Worm (Caenorhabditis elegans) whole organism, young adult: Measurements from ENCODE around the gene nhr-202.

Experiments
- F52B5.7 ChIP-seq: sonication (generic microtip); optimal IDR thresholded peaks from 2 replicates; lab custom pipeline; 2016; ENCODE audit warnings: mild to moderate bottlenecking, missing genetic modification characterization, missing compliant biosample characterization
- F55B11.4 ChIP-seq: sonication (generic microtip); optimal IDR thresholded peaks from 2 replicates; lab custom pipeline; 2016; ENCODE audit warnings: missing compliant biosample characterization, missing genetic modification characterization, borderline replicate concordance; ENCODE audit not compliant: insufficient read depth
- K12H6.12 ChIP-seq: fragments of 200-800 bp; sonication (Bioruptor generic); optimal IDR thresholded peaks from 2 replicates; lab custom pipeline; 2018; ENCODE audit warnings: mild to moderate bottlenecking, missing genetic modification characterization, missing compliant biosample characterization
- T07F8.4 ChIP-seq: sonication (generic microtip); optimal IDR thresholded peaks from 2 replicates; lab custom pipeline; 2016; ENCODE audit warnings: mild to moderate bottlenecking, missing genetic modification characterization, moderate library complexity, missing compliant biosample characterization
- T26A5.8 ChIP-seq: sonication (generic microtip); optimal IDR thresholded peaks from 2 replicates; lab custom pipeline; 2016; ENCODE audit warnings: missing genetic modification characterization, missing compliant biosample characterization
- Y79H2A.3 ChIP-seq: fragments of 200-800 bp; sonication (Bioruptor generic); conservative IDR thresholded peaks from 2 replicates; pipeline ENCODE4 v1.3.6; 2022; ENCODE audit warnings: missing genetic modification reagents, missing genetic modification characterization, missing compliant biosample characterization
- aptf-2 ChIP-seq: fragments of 200-800 bp; sonication (Bioruptor generic); conservative IDR thresholded peaks from 2 replicates; pipeline ENCODE4 v1.3.6; 2022; ENCODE audit warnings: missing genetic modification reagents, missing genetic modification characterization, missing compliant biosample characterization
- attf-3 ChIP-seq: fragments of 200-800 bp; sonication (Bioruptor generic); conservative IDR thresholded peaks from 2 replicates; pipeline ENCODE4 v1.3.6; 2022; ENCODE audit warnings: missing genetic modification reagents, missing genetic modification characterization, missing compliant biosample characterization
- cebp-1 ChIP-seq, 2 experiments: fragments of 200-800 bp in 1 of 2; sonication (Bioruptor generic) in 1 of 2; sonication (generic microtip) in 1 of 2; IDR thresholded peaks in 1 of 2; optimal IDR thresholded peaks in 1 of 2; 2 replicates each; pipeline versions ENCODE4 v1.3.6 to Lab custom; 2017 to 2022; ENCODE audit warnings: missing compliant biosample characterization in 2 of 2, missing genetic modification characterization in 2 of 2, mild to moderate bottlenecking in 1 of 2, missing genetic modification reagents in 1 of 2, moderate library complexity in 1 of 2
- ceh-100 ChIP-seq: fragments of 200-800 bp; sonication (Bioruptor generic); IDR thresholded peaks from 2 replicates; pipeline ENCODE4 v1.3.6; 2022; ENCODE audit warnings: missing genetic modification reagents, missing genetic modification characterization, missing compliant biosample characterization
- dpff-1 ChIP-seq: sonication (generic microtip); optimal IDR thresholded peaks from 2 replicates; lab custom pipeline; 2017; ENCODE audit warnings: mild to moderate bottlenecking, missing genetic modification characterization, missing compliant biosample characterization
- gei-17 ChIP-seq: fragments of 200-800 bp; sonication (Bioruptor generic); optimal IDR thresholded peaks from 2 replicates; lab custom pipeline; 2018; ENCODE audit warnings: mild to moderate bottlenecking, missing genetic modification characterization, missing compliant biosample characterization
- hmg-1.2 ChIP-seq: fragments of 200-800 bp; sonication (Bioruptor generic); IDR thresholded peaks from 2 replicates; pipeline ENCODE4 v1.3.6; 2022; ENCODE audit warnings: missing genetic modification reagents, missing genetic modification characterization, missing compliant biosample characterization
- let-526 ChIP-seq: fragments of 200-800 bp; sonication (Bioruptor generic); IDR thresholded peaks from 2 replicates; pipeline ENCODE4 v1.3.6; 2022; ENCODE audit warnings: missing genetic modification reagents, missing genetic modification characterization, missing compliant biosample characterization
- lin-35 ChIP-seq, 3 experiments: fragments of 150-350 bp in 2 of 3; sonication (generic microtip) in 1 of 3; optimal IDR thresholded peaks; 2 replicates each; lab custom pipeline; 2014 to 2018; ENCODE audit warnings: missing biosample characterization in 3 of 3, missing genetic modification characterization in 3 of 3, missing genetic modification reagents in 3 of 3
- lir-1 ChIP-seq: fragments of 200-800 bp; sonication (Bioruptor generic); conservative IDR thresholded peaks from 2 replicates; pipeline ENCODE4 v1.3.6; 2022; ENCODE audit warnings: missing genetic modification reagents, missing genetic modification characterization, missing compliant biosample characterization
- madf-3 ChIP-seq: fragments of 200-800 bp; sonication (Bioruptor generic); IDR thresholded peaks from 2 replicates; pipeline ENCODE4 v1.3.6; 2022; ENCODE audit warnings: missing genetic modification reagents, missing genetic modification characterization, missing compliant biosample characterization
- madf-6 ChIP-seq: fragments of 200-800 bp; sonication (Bioruptor generic); IDR thresholded peaks from 2 replicates; pipeline ENCODE4 v1.3.6; 2022; ENCODE audit warnings: missing genetic modification reagents, missing genetic modification characterization, missing compliant biosample characterization
- nfyb-1 ChIP-seq: fragments of 200-800 bp; sonication (Bioruptor generic); IDR thresholded peaks from 2 replicates; pipeline ENCODE4 v1.3.6; 2022; ENCODE audit warnings: missing genetic modification reagents, missing genetic modification characterization, missing compliant biosample characterization
- nhr-120 ChIP-seq: fragments of 200-800 bp; sonication (Bioruptor generic); IDR thresholded peaks from 2 replicates; pipeline ENCODE4 v1.3.6; 2022; ENCODE audit warnings: missing genetic modification characterization, missing compliant biosample characterization
- nhr-80 ChIP-seq: sonication (generic microtip); optimal IDR thresholded peaks from 2 replicates; lab custom pipeline; 2016; ENCODE audit warnings: missing genetic modification characterization, missing compliant biosample characterization
- rcor-1 ChIP-seq: fragments of 200-800 bp; sonication (Bioruptor generic); IDR thresholded peaks from 2 replicates; pipeline ENCODE4 v1.3.6; 2022; ENCODE audit warnings: missing genetic modification reagents, missing genetic modification characterization, missing compliant biosample characterization
- rec-8 ChIP-seq, 2 experiments: sonication (generic microtip); optimal IDR thresholded peaks; 2 replicates each; lab custom pipeline; 2016; ENCODE audit warnings: mild to moderate bottlenecking in 2 of 2, missing genetic modification characterization in 2 of 2, missing genetic modification reagents in 2 of 2, missing genotype in 2 of 2, missing biosample characterization in 1 of 2, missing compliant biosample characterization in 1 of 2, moderate library complexity in 1 of 2
- rpc-1 ChIP-seq, 2 experiments: fragments of 150-350 bp in 1 of 2; sonication (generic microtip) in 1 of 2; optimal IDR thresholded peaks; 2 replicates each; lab custom pipeline; 2014 to 2018; ENCODE audit warnings: missing biosample characterization in 1 of 2, missing genetic modification characterization in 1 of 2, missing genetic modification reagents in 1 of 2, missing genotype in 1 of 2
- sdz-38 ChIP-seq: sonication (generic microtip); optimal IDR thresholded peaks from 2 replicates; lab custom pipeline; 2016; ENCODE audit warnings: missing genotype, missing genetic modification characterization, missing compliant biosample characterization
- sea-2 ChIP-seq: fragments of 200-800 bp; sonication (Bioruptor generic); IDR thresholded peaks from 2 replicates; pipeline ENCODE4 v1.3.6; 2022; ENCODE audit warnings: missing genetic modification characterization, missing compliant biosample characterization
- snpc-4 ChIP-seq, 5 experiments: fragments of 150-350 bp in 1 of 5; sonication (generic microtip) in 4 of 5; optimal IDR thresholded peaks; 2 replicates each; lab custom pipeline; 2014 to 2018; ENCODE audit warnings: missing genetic modification characterization in 5 of 5, missing biosample characterization in 3 of 5, antibody characterized with exemption in 2 of 5, mild to moderate bottlenecking in 2 of 5, missing compliant biosample characterization in 2 of 5, missing genotype in 2 of 5, moderate library complexity in 2 of 5, missing genetic modification reagents in 1 of 5
- tlf-1 ChIP-seq: fragments of 200-800 bp; sonication (Bioruptor generic); optimal IDR thresholded peaks from 2 replicates; lab custom pipeline; 2018; ENCODE audit warnings: mild to moderate bottlenecking, missing genetic modification characterization, missing compliant biosample characterization
- unc-130 ChIP-seq: sonication (generic microtip); optimal IDR thresholded peaks from 2 replicates; lab custom pipeline; 2016; ENCODE audit warnings: missing genetic modification reagents, missing genetic modification characterization, missing compliant biosample characterization
- xnd-1 ChIP-seq: sonication (generic microtip); optimal IDR thresholded peaks from 2 replicates; lab custom pipeline; 2016; ENCODE audit warnings: missing genotype, missing genetic modification reagents, missing genetic modification characterization, missing compliant biosample characterization
- zim-3 ChIP-seq: sonication (generic microtip); optimal IDR thresholded peaks from 2 replicates; lab custom pipeline; 2017; ENCODE audit warnings: mild to moderate bottlenecking, missing genetic modification characterization, moderate library complexity, missing compliant biosample characterization
- ztf-26 ChIP-seq: sonication (generic microtip); optimal IDR thresholded peaks from 2 replicates; lab custom pipeline; 2017; ENCODE audit warnings: missing genetic modification characterization, missing compliant biosample characterization

nhr-202 gene

DNA sequence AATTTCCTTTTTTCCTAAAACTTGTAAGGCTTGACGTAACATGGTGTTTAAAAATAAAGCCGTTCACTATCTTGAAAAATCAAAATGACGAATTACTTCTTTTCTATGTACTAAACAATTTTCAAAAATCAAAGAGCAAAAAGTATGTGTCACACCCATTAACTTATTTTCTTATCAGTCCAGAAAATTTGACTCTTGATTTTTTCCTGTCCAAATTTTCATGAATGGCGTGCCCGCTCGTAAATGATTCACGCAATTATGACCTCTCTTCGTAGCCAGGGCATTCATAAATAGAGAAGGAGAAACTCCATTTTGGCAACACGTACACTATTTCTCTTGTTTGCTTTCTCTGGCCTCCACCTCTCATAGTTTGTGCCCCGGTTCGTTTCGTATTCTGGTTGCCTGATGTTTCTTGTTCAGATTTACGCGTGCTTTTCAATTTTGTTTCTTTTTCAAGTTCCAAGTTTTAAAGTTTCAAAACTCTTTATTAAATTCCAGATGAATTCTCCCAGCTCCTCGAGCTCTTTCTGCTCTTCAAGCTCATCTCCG, 15.3 kb downstream of the nhr-202 start, which contains the start of gene nhr-55:
Gene nhr-55, plus strand, starts transcription at position 499 of the 549 bp plus-strand sequence.
- TF ChIP-seq tlf-1 (no peak), rcor-1 (GFP tag; lab: Robert Waterston, UW) (no peak), madf-3 (no peak), cebp-1 (GFP tag; IDR thresholded peaks at IDR 0.05; lab: Robert Waterston, UW) (no peak), cebp-1 (tag; optimal IDR thresholded peaks at IDR 0.05; lab: Kevin White, UChicago) (peak; percentile 3), lir-1 (GFP tag; lab: Robert Waterston, UW) (no peak), ztf-26 (no peak), aptf-2 (no peak), T26A5.8 (no peak), sdz-38 (tag; lab: Kevin White, UChicago) (no peak), sea-2 (GFP tag; lab: Robert Waterston, UW) (no peak), ceh-100 (GFP tag; lab: Robert Waterston, UW) (no peak), attf-3 (GFP tag; lab: Robert Waterston, UW) (no peak), F52B5.7 (no peak), nhr-80 (tag; lab: Kevin White, UChicago) (peak; percentile 63), nhr-120 (no peak), xnd-1 (tag; lab: Kevin White, UChicago) (no peak), zim-3 (tag; lab: Kevin White, UChicago) (no peak)

DNA sequence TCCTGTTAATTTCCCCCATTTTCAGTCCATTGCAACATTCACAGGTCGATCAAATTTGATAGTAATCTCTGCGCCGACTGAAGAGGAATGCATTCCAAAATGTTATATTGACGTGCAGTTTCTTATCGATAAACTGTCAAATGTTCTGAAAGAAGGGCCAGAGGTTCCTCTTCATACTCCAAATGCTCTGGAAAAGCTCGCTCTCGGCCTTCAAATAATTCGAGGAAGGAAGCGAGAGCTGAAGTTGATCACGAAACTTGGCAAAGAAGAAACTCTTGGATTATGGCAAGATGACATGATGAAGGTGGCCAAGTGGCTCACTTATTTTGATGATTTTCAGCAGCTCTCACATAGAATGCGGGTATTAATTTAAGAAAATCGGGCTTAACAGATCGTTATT, 16.7 kb downstream of the nhr-202 start:
- peak; percentile 30 for TF ChIP-seq nhr-80 (tag; lab: Kevin White, UChicago)
- no peak for TF ChIP-seq T07F8.4

DNA sequence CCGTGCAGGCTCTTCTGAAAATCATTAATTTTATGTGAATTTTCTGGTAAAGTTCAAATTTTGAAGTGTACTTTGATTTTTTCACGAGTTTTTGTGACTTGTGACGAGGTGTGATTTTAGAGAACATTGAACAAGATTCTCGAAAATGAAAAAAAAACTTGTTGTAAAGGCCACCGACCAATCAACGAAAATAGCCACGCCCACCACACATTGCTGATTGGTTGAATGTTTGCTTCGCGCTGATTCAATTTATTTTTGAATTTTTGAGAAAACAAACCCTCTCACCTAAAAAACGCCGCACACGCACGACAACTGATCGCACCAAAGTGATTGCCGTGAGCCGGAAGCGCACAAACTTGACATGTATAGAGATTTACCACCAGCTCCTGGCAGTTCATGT, 20.5 kb downstream of the nhr-202 start:
- TF ChIP-seq nfyb-1 (peak; percentile 91), gei-17 (GFP tag; lab: Kevin White, UChicago) (no peak), dpff-1 (no peak), F55B11.4 (tag; lab: Kevin White, UChicago) (no peak), K12H6.12 (tag; lab: Kevin White, UChicago) (no peak), madf-6 (no peak)

DNA sequence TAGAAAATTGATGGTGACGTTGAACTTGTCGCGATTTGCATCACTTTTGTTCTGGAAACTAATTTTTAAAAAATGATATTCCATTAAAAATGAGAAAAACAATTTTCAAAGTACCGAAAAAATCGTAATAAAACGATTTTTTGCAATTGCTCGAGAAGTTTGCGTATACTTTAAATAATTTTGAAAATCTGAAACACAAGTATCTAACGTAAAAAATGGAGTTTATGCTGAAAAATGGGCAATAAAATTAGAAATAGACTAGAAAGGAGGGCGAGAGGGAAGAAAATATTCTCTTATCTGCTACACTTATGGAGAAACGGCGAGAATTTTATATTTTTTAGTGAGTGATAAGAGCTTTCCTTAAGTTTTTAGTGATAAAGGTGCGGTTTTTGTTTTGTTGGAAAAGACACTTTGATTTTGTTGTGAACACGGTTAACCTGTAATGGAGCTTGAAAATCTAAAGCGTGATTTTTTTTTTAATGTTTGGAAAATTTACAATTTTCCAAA, 21.0 kb downstream of the nhr-202 start, which contains the start of gene nhr-130:
Gene nhr-130, minus strand, starts transcription at position 51 of the 507 bp plus-strand sequence.
- TF ChIP-seq nhr-80 (tag; lab: Kevin White, UChicago) (peak; percentile 42), unc-130 (GFP tag; lab: Kevin White, UChicago) (no peak)

DNA sequence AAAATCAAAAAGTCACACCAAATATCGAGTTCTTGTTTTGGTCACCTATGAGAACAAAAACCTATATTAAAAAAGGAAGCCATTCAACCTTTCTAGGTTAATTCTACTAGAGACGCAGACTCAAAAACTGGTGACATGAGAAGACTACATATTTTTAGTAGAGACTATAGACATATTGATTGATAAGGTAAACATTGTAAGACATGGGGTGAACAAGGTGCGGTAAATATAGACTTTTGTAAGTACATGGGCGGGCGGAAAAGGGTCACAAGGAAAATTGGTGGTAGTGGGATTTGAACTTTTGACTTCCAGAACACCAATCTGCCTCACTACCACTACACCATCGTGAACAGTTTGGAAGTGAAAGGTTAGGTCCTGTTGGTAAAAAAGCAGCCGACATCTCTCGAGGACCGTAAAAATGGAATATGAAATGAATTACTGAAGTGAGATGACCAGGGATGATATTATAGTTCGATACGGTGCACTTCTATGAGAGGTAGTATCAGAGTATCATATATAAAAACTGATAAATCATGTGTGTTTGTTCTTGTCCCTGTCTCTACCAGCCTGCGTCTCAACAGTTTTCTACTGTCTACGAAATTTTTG, 22.0 kb downstream of the nhr-202 start, which contains the start of gene nhr-212:
Gene nhr-212, plus strand, starts transcription at position 573 of the 606 bp plus-strand sequence.
- TF ChIP-seq nhr-80 (tag; lab: Kevin White, UChicago): peak; percentile 4
- TF ChIP-seq hmg-1.2 (GFP tag; lab: Robert Waterston, UW): peak; percentile 11; the same call in 1 of the 2 replicates
- TF ChIP-seq let-526 (GFP tag; lab: Robert Waterston, UW): no peak
- no peak for TF ChIP-seq rec-8 (tag; optimal IDR thresholded peaks at IDR 0.05; lab: Kevin White, UChicago)
- no peak for TF ChIP-seq rpc-1 (optimal IDR thresholded peaks at IDR 0.05; lab: Kevin White, UChicago)
- TF ChIP-seq rpc-1 (tag; optimal IDR thresholded peaks at IDR 0.05; lab: Kevin White, UChicago): peak; percentile 17
- TF ChIP-seq lin-35 (GFP tag; optimal IDR thresholded peaks at IDR 0.05; lab: Kevin White, UChicago): no peak
- no peak for TF ChIP-seq Y79H2A.3 (GFP tag; lab: Robert Waterston, UW)
- TF ChIP-seq snpc-4 (GFP tag; optimal IDR thresholded peaks at IDR 0.05; lab: Kevin White, UChicago): no peak
- peak in 2 of 4 experiments; percentile 53 to 77 for TF ChIP-seq snpc-4 (tag; optimal IDR thresholded peaks at IDR 0.05; lab: Kevin White, UChicago)
